Worm (Caenorhabditis elegans) whole organism, young adult: ENCODE measurements around the gene Y54G11A.1.

Experiments used
- B0261.1 ChIP-seq: sonication (generic microtip); optimal IDR thresholded peaks from 2 replicates; lab custom pipeline; 2016; ENCODE audit warnings: mild to moderate bottlenecking, missing genetic modification characterization, moderate library complexity, missing compliant biosample characterization
- D2030.7 ChIP-seq: fragments of 200-800 bp; sonication (Bioruptor generic); IDR thresholded peaks from 2 replicates; pipeline ENCODE4 v1.3.6; 2022; ENCODE audit warnings: missing genetic modification reagents, missing genetic modification characterization, missing compliant biosample characterization
- F49E8.2 ChIP-seq: sonication (generic microtip); optimal IDR thresholded peaks from 3 replicates; lab custom pipeline; 2017; ENCODE audit warnings: missing genetic modification characterization, mild to moderate bottlenecking, missing compliant biosample characterization, antibody characterized with exemption, moderate library complexity; ENCODE audit not compliant: insufficient read depth
- T26A5.8 ChIP-seq: sonication (generic microtip); optimal IDR thresholded peaks from 2 replicates; lab custom pipeline; 2016; ENCODE audit warnings: missing genetic modification characterization, missing compliant biosample characterization
- Y67H2A.10 ChIP-seq: fragments of 200-800 bp; sonication (Bioruptor generic); conservative IDR thresholded peaks from 2 replicates; pipeline ENCODE4 v1.3.6; 2022; ENCODE audit warnings: missing genetic modification reagents, missing genetic modification characterization, missing compliant biosample characterization
- akir-1 ChIP-seq: fragments of 200-800 bp; sonication (Bioruptor generic); optimal IDR thresholded peaks from 2 replicates; lab custom pipeline; 2018; ENCODE audit warnings: mild to moderate bottlenecking, missing genetic modification characterization, moderate library complexity, missing compliant biosample characterization
- ama-1 ChIP-seq, 3 experiments: fragments of 150-350 bp in 1 of 3; sonication (generic microtip) in 2 of 3; optimal IDR thresholded peaks; 2 replicates each; lab custom pipeline; 2014 to 2018; ENCODE audit warnings: missing biosample characterization in 2 of 3, missing genetic modification characterization in 2 of 3, missing genetic modification reagents in 2 of 3
- ceh-100 ChIP-seq: fragments of 200-800 bp; sonication (Bioruptor generic); IDR thresholded peaks from 2 replicates; pipeline ENCODE4 v1.3.6; 2022; ENCODE audit warnings: missing genetic modification reagents, missing genetic modification characterization, missing compliant biosample characterization
- ceh-79 ChIP-seq: sonication (generic microtip); optimal IDR thresholded peaks from 2 replicates; lab custom pipeline; 2017; ENCODE audit warnings: mild to moderate bottlenecking, missing genetic modification characterization, missing compliant biosample characterization
- nhr-90 ChIP-seq: sonication (generic microtip); optimal IDR thresholded peaks from 2 replicates; lab custom pipeline; 2016; ENCODE audit warnings: missing genotype, mild to moderate bottlenecking, missing genetic modification characterization, missing compliant biosample characterization
- pha-4 ChIP-seq: fragments of 150-350 bp; sonication (generic microtip); optimal IDR thresholded peaks from 2 replicates; lab custom pipeline; 2014; ENCODE audit warnings: missing biosample characterization, missing genetic modification reagents, missing genetic modification characterization
- snpc-4 ChIP-seq, 5 experiments: fragments of 150-350 bp in 1 of 5; sonication (generic microtip) in 4 of 5; optimal IDR thresholded peaks; 2 replicates each; lab custom pipeline; 2014 to 2018; ENCODE audit warnings: missing genetic modification characterization in 5 of 5, missing biosample characterization in 3 of 5, antibody characterized with exemption in 2 of 5, mild to moderate bottlenecking in 2 of 5, missing compliant biosample characterization in 2 of 5, missing genotype in 2 of 5, moderate library complexity in 2 of 5, missing genetic modification reagents in 1 of 5
- tbp1 ChIP-seq: fragments of 200-800 bp; sonication (Bioruptor generic); optimal IDR thresholded peaks from 2 replicates; lab custom pipeline; 2018; ENCODE audit warnings: mild to moderate bottlenecking, missing genetic modification characterization, missing compliant biosample characterization

DNA sequence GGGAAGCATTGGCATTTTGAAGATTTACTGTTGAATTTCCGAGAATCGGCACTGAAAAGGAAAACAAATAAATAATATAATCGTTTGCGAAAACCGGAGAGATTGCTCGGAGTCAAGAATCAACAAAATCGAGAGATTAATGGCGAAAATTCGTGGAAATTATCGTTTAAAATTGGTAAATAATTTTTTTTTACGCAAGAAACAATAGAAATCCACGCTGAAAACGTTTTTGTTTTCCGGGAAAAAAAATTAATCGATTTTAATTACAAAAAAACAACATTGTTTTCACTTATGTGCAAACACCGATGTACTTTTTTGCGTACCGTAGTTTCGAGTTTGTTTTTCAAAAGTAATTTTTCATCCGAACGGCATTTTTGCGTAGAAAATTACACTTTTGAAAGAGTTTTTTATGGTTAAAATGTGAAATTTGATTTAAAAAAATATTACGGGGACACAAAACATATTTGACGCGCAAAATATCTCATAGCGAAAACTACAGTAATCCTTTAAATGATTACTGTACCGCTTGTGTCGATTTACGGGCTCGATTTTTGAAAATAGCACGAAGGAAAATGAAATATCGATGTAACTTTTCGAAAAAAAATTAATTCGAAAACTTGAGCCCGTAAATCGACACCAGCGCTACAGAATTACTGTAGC is 41.9 kb upstream of the Y54G11A.1 start, which contains the start of gene ctl-3:
- TF ChIP-seq snpc-4 (GFP tag; optimal IDR thresholded peaks at IDR 0.05; lab: Kevin White, UChicago) (no peak), snpc-4 (tag; optimal IDR thresholded peaks at IDR 0.05; lab: Kevin White, UChicago) (no peak), tbp1 (no peak), nhr-90 (tag; lab: Kevin White, UChicago) (no peak), akir-1 (GFP tag; lab: Kevin White, UChicago) (no peak), F49E8.2 (no peak), T26A5.8 (tag; lab: Kevin White, UChicago) (no peak), B0261.1 (tag; lab: Kevin White, UChicago) (no peak), Y67H2A.10 (no peak), D2030.7 (no peak), pha-4 (tag; lab: Kevin White, UChicago) (no peak), ceh-100 (GFP tag; lab: Robert Waterston, UW) (no peak), ceh-79 (tag; lab: Kevin White, UChicago) (no peak), ama-1 (optimal IDR thresholded peaks at IDR 0.05; lab: Kevin White, UChicago) (no peak), ama-1 (GFP tag; optimal IDR thresholded peaks at IDR 0.05; lab: Kevin White, UChicago) (no peak)
